Worm (Caenorhabditis elegans) whole organism, L4 larva: ENCODE data around the gene tag-196.
A peak's percentile ranks its signal among the peaks of the same experiment; 100 is the strongest.

ENCODE experiments used
- T26A8.4 ChIP-seq: fragments of 200-800 bp; sonication (Bioruptor generic); IDR thresholded peaks from 2 replicates; pipeline ENCODE4 v1.3.6; 2022; ENCODE audit warnings: missing genetic modification characterization, missing compliant biosample characterization
- aha-1 ChIP-seq: fragments of 150-350 bp; peaks from one replicate; lab custom pipeline; 2014; ENCODE audit warnings: missing biosample characterization, missing genetic modification characterization
- aly-2 ChIP-seq: sonication (generic microtip); optimal IDR thresholded peaks from 2 replicates; lab custom pipeline; 2018; ENCODE audit warnings: missing biosample characterization, missing genetic modification characterization
- arid-1 ChIP-seq: fragments of 200-800 bp; sonication (Bioruptor generic); conservative IDR thresholded peaks from 2 replicates; pipeline ENCODE4 v1.3.6; 2022; ENCODE audit warnings: missing genetic modification reagents, missing genetic modification characterization, missing compliant biosample characterization
- ceh-32 ChIP-seq: sonication (generic microtip); optimal IDR thresholded peaks from 2 replicates; lab custom pipeline; 2016; ENCODE audit warnings: mild to moderate bottlenecking, missing genetic modification characterization, missing compliant biosample characterization; ENCODE audit not compliant: poor library complexity
- ceh-44 ChIP-seq: fragments of 200-800 bp; sonication (Bioruptor generic); IDR thresholded peaks from 2 replicates; pipeline ENCODE4 v1.3.6; 2022; ENCODE audit warnings: missing genetic modification reagents, missing genetic modification characterization, missing compliant biosample characterization
- ceh-62 ChIP-seq: sonication (generic microtip); optimal IDR thresholded peaks from 2 replicates; lab custom pipeline; 2017; ENCODE audit warnings: missing biosample characterization, missing genetic modification characterization
- ctbp-1 ChIP-seq: fragments of 200-800 bp; sonication (Bioruptor generic); IDR thresholded peaks from 2 replicates; pipeline ENCODE4 v1.3.6; 2022; ENCODE audit warnings: missing genetic modification reagents, missing genetic modification characterization, missing compliant biosample characterization
- daf-16 ChIP-seq, 3 experiments: sonication (generic microtip); optimal IDR thresholded peaks; 2 replicates each; lab custom pipeline; 2016 to 2017; ENCODE audit warnings: missing genetic modification characterization in 3 of 3, missing genetic modification reagents in 3 of 3, mild to moderate bottlenecking in 2 of 3, missing compliant biosample characterization in 2 of 3, missing biosample characterization in 1 of 3, moderate library complexity in 1 of 3
- duxl-1 ChIP-seq: sonication (generic microtip); optimal IDR thresholded peaks from 2 replicates; lab custom pipeline; 2016; ENCODE audit warnings: mild to moderate bottlenecking, missing genetic modification characterization, moderate library complexity, missing compliant biosample characterization; ENCODE audit not compliant: poor library complexity
- fkh-10 ChIP-seq: fragments of 150-350 bp; optimal IDR thresholded peaks from 2 replicates; lab custom pipeline; 2014; ENCODE audit warnings: missing biosample characterization, missing genetic modification reagents, missing genetic modification characterization
- gei-8 ChIP-seq: fragments of 200-800 bp; sonication (Bioruptor generic); optimal IDR thresholded peaks from 2 replicates; lab custom pipeline; 2018; ENCODE audit warnings: mild to moderate bottlenecking, missing genetic modification characterization, missing compliant biosample characterization
- hlh-11 ChIP-seq: fragments of 200-800 bp; sonication (Bioruptor generic); optimal IDR thresholded peaks from 2 replicates; lab custom pipeline; 2018; ENCODE audit warnings: mild to moderate bottlenecking, missing genetic modification characterization, missing compliant biosample characterization
- hlh-30 ChIP-seq: sonication (generic microtip); optimal IDR thresholded peaks from 2 replicates; lab custom pipeline; 2017; ENCODE audit warnings: antibody characterized with exemption, mild to moderate bottlenecking, missing genetic modification characterization, missing compliant biosample characterization; ENCODE audit not compliant: insufficient read depth
- jun-1 ChIP-seq: fragments of 150-350 bp; optimal IDR thresholded peaks from 2 replicates; lab custom pipeline; 2014; ENCODE audit warnings: missing biosample characterization, missing genetic modification reagents, missing genetic modification characterization
- lin-15B ChIP-seq: fragments of 150-350 bp; sonication (generic microtip); optimal IDR thresholded peaks from 3 replicates; lab custom pipeline; 2014; ENCODE audit warnings: missing biosample characterization, missing genetic modification characterization
- lin-38 ChIP-seq: fragments of 200-800 bp; sonication (Bioruptor generic); IDR thresholded peaks from 2 replicates; pipeline ENCODE4 v1.3.6; 2022; ENCODE audit warnings: missing genetic modification reagents, missing genetic modification characterization, missing compliant biosample characterization
- lin-39 ChIP-seq: fragments of 150-350 bp; optimal IDR thresholded peaks from 2 replicates; lab custom pipeline; 2014; ENCODE audit warnings: missing biosample characterization, missing genetic modification reagents, missing genetic modification characterization
- lir-3 ChIP-seq: sonication (generic microtip); optimal IDR thresholded peaks from 2 replicates; lab custom pipeline; 2016; ENCODE audit warnings: mild to moderate bottlenecking, missing genetic modification characterization, missing compliant biosample characterization
- madf-9 ChIP-seq: fragments of 200-800 bp; sonication (Bioruptor generic); conservative IDR thresholded peaks from 2 replicates; pipeline ENCODE4 v1.3.6; 2022; ENCODE audit warnings: missing genetic modification reagents, missing genetic modification characterization, missing compliant biosample characterization
- mdl-1 ChIP-seq, 2 experiments: fragments of 150-350 bp in 1 of 2; sonication (generic microtip) in 1 of 2; optimal IDR thresholded peaks; 2 replicates each; lab custom pipeline; 2014 to 2017; ENCODE audit warnings: missing biosample characterization in 2 of 2, missing genetic modification characterization in 2 of 2
- mxl-3 ChIP-seq: fragments of 200-800 bp; sonication (Bioruptor generic); optimal IDR thresholded peaks from 2 replicates; lab custom pipeline; 2018; ENCODE audit warnings: mild to moderate bottlenecking, missing genetic modification characterization, missing compliant biosample characterization
- nhr-10 ChIP-seq: fragments of 150-350 bp; optimal IDR thresholded peaks from 2 replicates; lab custom pipeline; 2014; ENCODE audit warnings: missing biosample characterization, missing genetic modification characterization
- nhr-102 ChIP-seq: sonication (generic microtip); optimal IDR thresholded peaks from 2 replicates; lab custom pipeline; 2016; ENCODE audit warnings: mild to moderate bottlenecking, missing genetic modification characterization, moderate library complexity, missing compliant biosample characterization
- nhr-237 ChIP-seq: sonication (generic microtip); optimal IDR thresholded peaks from 2 replicates; lab custom pipeline; 2017; ENCODE audit warnings: missing biosample characterization, missing genetic modification characterization
- nhr-28 ChIP-seq: fragments of 150-350 bp; optimal IDR thresholded peaks from 2 replicates; lab custom pipeline; 2014; ENCODE audit warnings: missing biosample characterization, missing genetic modification characterization
- nhr-42 ChIP-seq: fragments of 200-800 bp; sonication (Bioruptor generic); IDR thresholded peaks from 2 replicates; pipeline ENCODE4 v1.3.6; 2022; ENCODE audit warnings: missing genetic modification characterization, missing compliant biosample characterization
- nhr-6 ChIP-seq: fragments of 150-350 bp; optimal IDR thresholded peaks from 2 replicates; lab custom pipeline; 2014; ENCODE audit warnings: missing biosample characterization, missing genetic modification characterization
- nhr-77 ChIP-seq: fragments of 150-350 bp; optimal IDR thresholded peaks from 2 replicates; lab custom pipeline; 2014; ENCODE audit warnings: missing biosample characterization, missing genetic modification characterization
- rbr-2 ChIP-seq: sonication (generic microtip); optimal IDR thresholded peaks from 2 replicates; lab custom pipeline; 2016; ENCODE audit warnings: missing genotype, missing genetic modification characterization, missing compliant biosample characterization
- skn-1 ChIP-seq: fragments of 150-350 bp; optimal IDR thresholded peaks from 2 replicates; lab custom pipeline; 2014; ENCODE audit warnings: missing biosample characterization, missing genetic modification characterization
- snpc-1.2 ChIP-seq: fragments of 200-800 bp; sonication (Bioruptor generic); IDR thresholded peaks from 2 replicates; pipeline ENCODE4 v1.3.6; 2022; ENCODE audit warnings: missing genetic modification reagents, missing genetic modification characterization, missing compliant biosample characterization
- spr-1 ChIP-seq: sonication (generic microtip); optimal IDR thresholded peaks from 2 replicates; lab custom pipeline; 2016; ENCODE audit warnings: mild to moderate bottlenecking, missing genetic modification characterization, missing compliant biosample characterization
- spr-3 ChIP-seq: fragments of 200-800 bp; sonication (Bioruptor generic); optimal IDR thresholded peaks from 2 replicates; lab custom pipeline; 2018; ENCODE audit warnings: mild to moderate bottlenecking, missing genetic modification characterization, missing compliant biosample characterization
- unc-39 ChIP-seq: sonication (generic microtip); optimal IDR thresholded peaks from 2 replicates; lab custom pipeline; 2017; ENCODE audit warnings: missing biosample characterization, missing genetic modification characterization
- zfp-2 ChIP-seq: sonication (generic microtip); optimal IDR thresholded peaks from 2 replicates; lab custom pipeline; 2016; ENCODE audit warnings: mild to moderate bottlenecking, missing genetic modification characterization, missing compliant biosample characterization

tag-196 gene

ce11 chrV:8631277-8631765 lies 36.6 kb downstream of the tag-196 start, which contains the start of gene atg-18 (continued):
- TF ChIP-seq arid-1 (GFP tag; lab: Robert Waterston, UW) (no peak), ceh-62 (no peak), nhr-237 (tag; lab: Kevin White, UChicago) (no peak), aha-1 (peak; percentile 93), nhr-6 (tag; lab: Kevin White, UChicago) (peak; percentile 67), mdl-1 (tag; optimal IDR thresholded peaks at IDR 0.05; lab: Kevin White, UChicago) (peak; percentile 17 to 57), spr-3 (GFP tag; lab: Kevin White, UChicago) (no peak), duxl-1 (tag; lab: Kevin White, UChicago) (no peak), nhr-10 (tag; lab: Kevin White, UChicago) (no peak), rbr-2 (peak; percentile 67), T26A8.4 (no peak; the same call in 1 of the 2 replicates), madf-9 (GFP tag; lab: Robert Waterston, UW) (peak; percentile 42; the same call in 1 of the 2 replicates), jun-1 (tag; lab: Kevin White, UChicago) (no peak), hlh-30 (peak; percentile 98), unc-39 (tag; lab: Kevin White, UChicago) (no peak), spr-1 (peak; percentile 11), ceh-44 (GFP tag; lab: Robert Waterston, UW) (no peak), nhr-102 (tag; lab: Kevin White, UChicago) (peak; percentile 51), mxl-3 (GFP tag; lab: Kevin White, UChicago) (peak; percentile 70), fkh-10 (GFP tag; lab: Kevin White, UChicago) (no peak), gei-8 (GFP tag; lab: Kevin White, UChicago) (no peak), lin-39 (tag; lab: Kevin White, UChicago) (no peak), nhr-28 (tag; lab: Kevin White, UChicago) (peak; percentile 65), daf-16 (GFP tag; optimal IDR thresholded peaks at IDR 0.05; lab: Kevin White, UChicago) (peak in 1 of 2 experiments; percentile 64), daf-16 (tag; optimal IDR thresholded peaks at IDR 0.05; lab: Kevin White, UChicago) (peak; percentile 80), aly-2 (tag; lab: Kevin White, UChicago) (no peak), hlh-11 (tag; lab: Kevin White, UChicago) (peak; percentile 97), nhr-77 (tag; lab: Kevin White, UChicago) (peak; percentile 43)

ce11 chrV:8632788-8633187 lies 38.1 kb downstream of the tag-196 start:
- TF ChIP-seq unc-39 (tag; lab: Kevin White, UChicago) (no peak), aha-1 (peak; percentile 91)
- TF ChIP-seq, all 104 proteins: peak for 1

DNA sequence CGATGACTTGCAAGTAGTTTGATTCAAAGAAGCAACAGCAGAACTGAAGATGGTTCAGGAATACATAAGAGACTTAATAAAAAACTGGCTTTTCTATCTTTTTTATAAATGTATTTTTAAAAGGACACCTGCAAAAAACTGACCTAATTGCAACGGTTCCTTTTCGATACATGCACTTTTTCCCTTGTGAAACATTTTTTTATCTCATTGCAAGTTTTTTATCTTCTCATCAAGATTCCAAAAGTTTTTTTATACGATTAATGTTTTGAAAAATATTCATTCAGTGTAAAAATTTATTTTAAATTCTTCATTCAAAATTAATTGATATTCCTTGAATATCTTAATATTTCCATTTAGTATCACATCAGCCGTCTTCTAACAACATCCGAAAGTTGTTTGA lies 40.9 kb downstream of the tag-196 start, which contains the start of gene oac-29:
Gene oac-29, minus strand, starts transcription at position 101 of the 400 bp plus-strand sequence.
- TF ChIP-seq jun-1 (tag; lab: Kevin White, UChicago) = no peak
- TF ChIP-seq aha-1 = peak; percentile 33
- TF ChIP-seq ctbp-1 (GFP tag; lab: Robert Waterston, UW) = no peak

ce11 chrV:8636907-8637306 lies 42.2 kb downstream of the tag-196 start, which contains the start of gene grl-12:
Gene grl-12 (minus strand): TSS chrV:8637007.
- TF ChIP-seq nhr-42 (GFP tag; lab: Robert Waterston, UW) (no peak), madf-9 (GFP tag; lab: Robert Waterston, UW) (no peak), lin-38 (no peak), zfp-2 (tag; lab: Kevin White, UChicago) (no peak), hlh-11 (tag; lab: Kevin White, UChicago) (no peak)

DNA sequence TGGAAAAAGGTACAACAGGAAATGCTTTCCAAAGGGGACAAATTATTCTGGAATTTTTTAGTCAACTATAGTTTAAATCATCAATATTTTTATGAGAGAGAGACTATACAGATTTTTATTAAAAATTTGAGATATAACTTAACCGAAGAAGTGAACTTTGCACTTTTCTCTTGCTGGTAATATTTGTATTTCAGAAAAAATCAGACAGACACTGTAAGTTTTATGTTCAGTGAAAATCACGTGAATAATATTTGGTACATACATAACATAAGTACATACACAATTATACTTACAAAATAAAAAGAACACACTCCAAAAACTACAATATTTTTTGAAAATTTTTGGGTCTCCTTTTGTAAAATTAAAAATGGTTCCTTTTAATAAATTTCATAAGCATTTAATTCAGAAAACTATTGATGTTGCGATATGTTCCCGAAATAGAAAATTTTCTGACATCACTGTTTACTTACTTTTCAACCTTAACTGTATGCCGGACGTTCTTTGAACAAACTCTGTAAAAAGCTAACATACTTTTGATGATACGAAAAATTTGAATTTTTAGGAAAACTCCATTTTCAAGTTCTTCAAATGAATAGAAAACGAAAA lies 43.1 kb downstream of the tag-196 start, which contains the start of the genes F28A12.10 and acd-4:
Gene F28A12.10, minus strand, starts transcription at position 101 of the 606 bp plus-strand sequence.
Gene acd-4, plus strand, starts transcription at position 556 of the 606 bp plus-strand sequence.
- TF ChIP-seq lir-3 = no peak
- no peak for TF ChIP-seq ceh-32 (tag; lab: Kevin White, UChicago)
- TF ChIP-seq skn-1 (tag; lab: Kevin White, UChicago) = no peak
- TF ChIP-seq aha-1 = no peak
- no peak for TF ChIP-seq T26A8.4
- TF ChIP-seq lin-15B (tag; lab: Kevin White, UChicago) = no peak
- no peak for TF ChIP-seq snpc-1.2 (GFP tag; lab: Robert Waterston, UW)
